Worm (Caenorhabditis elegans) whole organism, young adult: Measurements from ENCODE around the gene Y67D8C.2.

Source experiments
- ama-1 ChIP-seq, 3 experiments: fragments of 150-350 bp in 1 of 3; sonication (generic microtip) in 2 of 3; optimal IDR thresholded peaks; 2 replicates each; lab custom pipeline; 2014 to 2018; ENCODE audit warnings: missing biosample characterization in 2 of 3, missing genetic modification characterization in 2 of 3, missing genetic modification reagents in 2 of 3
- dpff-1 ChIP-seq: sonication (generic microtip); optimal IDR thresholded peaks from 2 replicates; lab custom pipeline; 2017; ENCODE audit warnings: mild to moderate bottlenecking, missing genetic modification characterization, missing compliant biosample characterization
- ets-4 ChIP-seq: fragments of 200-800 bp; sonication (Bioruptor generic); optimal IDR thresholded peaks from 2 replicates; lab custom pipeline; 2018; ENCODE audit warnings: mild to moderate bottlenecking, missing genetic modification characterization, missing compliant biosample characterization

DNA sequence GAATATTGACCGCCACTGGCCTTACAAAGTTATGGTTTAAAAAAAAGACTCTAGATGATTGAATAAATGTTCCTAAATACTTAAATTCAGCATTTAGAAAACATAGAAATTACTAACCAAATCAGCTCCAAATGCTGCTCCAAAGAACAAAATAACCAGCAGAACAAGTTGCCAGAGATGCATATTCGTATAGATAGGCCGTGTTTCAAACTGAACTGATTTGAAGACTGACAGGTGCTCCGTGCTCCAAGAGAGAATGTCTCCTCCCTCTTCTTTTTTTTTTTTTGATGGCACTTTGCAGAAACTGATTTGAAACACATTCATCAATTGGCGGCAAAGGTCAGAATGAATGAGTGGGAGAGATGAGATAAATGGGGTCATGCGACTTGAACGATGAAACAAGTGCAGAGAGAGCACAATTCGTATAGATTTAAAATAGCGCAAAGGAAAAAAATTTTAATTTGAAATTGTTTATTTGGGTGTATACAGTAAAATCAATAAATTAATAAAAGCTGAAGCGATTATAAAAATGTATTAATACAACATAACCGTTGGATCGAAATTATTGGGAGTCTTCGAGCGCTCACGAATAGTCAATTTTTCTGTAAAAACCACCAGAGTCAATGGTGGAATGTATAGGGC, 2.4 kb upstream of the Y67D8C.2 start, which contains the start of gene cpg-9:
- no peak for TF ChIP-seq ama-1 (optimal IDR thresholded peaks at IDR 0.05; lab: Kevin White, UChicago)
- TF ChIP-seq ama-1 (GFP tag; optimal IDR thresholded peaks at IDR 0.05; lab: Kevin White, UChicago) = no peak
- no peak for TF ChIP-seq dpff-1 (tag; lab: Kevin White, UChicago)
- TF ChIP-seq ets-4 (GFP tag; lab: Kevin White, UChicago) = no peak
